Worm (Caenorhabditis elegans) whole organism, L4/young adult: Measurements from ENCODE around the gene clec-78.

Experiments
- W03F9.2 ChIP-seq: fragments of 150-350 bp; optimal IDR thresholded peaks from 2 replicates; lab custom pipeline; 2014; ENCODE audit warnings: missing biosample characterization, missing genetic modification characterization
- dao-5 ChIP-seq: sonication (generic microtip); optimal IDR thresholded peaks from 2 replicates; lab custom pipeline; 2016; ENCODE audit warnings: missing genotype, missing genetic modification characterization, moderate library complexity, missing compliant biosample characterization
- him-1 ChIP-seq: sonication (generic microtip); optimal IDR thresholded peaks from 2 replicates; lab custom pipeline; 2016; ENCODE audit warnings: missing genotype, missing genetic modification reagents, missing genetic modification characterization, missing compliant biosample characterization

clec-78 gene

ce11 chrIV:4042274-4042673, 53.4 kb downstream of the clec-78 start, which contains the start of gene cdc-73:
Gene cdc-73, plus strand, starts transcription at chrIV:4042575.
- TF ChIP-seq dao-5 (tag; lab: Kevin White, UChicago): no peak
- peak; percentile 44 for TF ChIP-seq W03F9.2 (tag; lab: Kevin White, UChicago)
- TF ChIP-seq him-1 (tag; lab: Kevin White, UChicago): no peak

DNA sequence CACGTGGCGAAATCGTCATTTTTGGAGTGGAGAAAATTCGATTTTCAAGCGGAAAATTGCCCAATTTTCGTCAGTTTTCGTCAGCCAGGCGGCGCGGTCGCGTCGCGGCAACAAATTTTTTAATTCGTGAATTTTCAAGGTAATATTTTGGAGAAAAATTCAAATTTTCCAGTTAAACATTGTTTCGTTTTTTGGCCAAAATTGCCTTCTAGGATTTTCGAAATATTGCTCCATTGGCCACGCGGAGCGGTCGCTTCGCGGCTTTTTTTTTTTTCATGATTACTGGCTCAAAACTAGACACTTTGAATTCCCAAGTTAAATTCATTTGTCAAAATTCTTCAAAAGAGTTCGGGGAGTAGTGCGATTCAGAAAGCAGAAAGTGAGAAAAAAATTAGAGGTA, 58.7 kb downstream of the clec-78 start:
- no peak for TF ChIP-seq dao-5 (tag; lab: Kevin White, UChicago)

DNA sequence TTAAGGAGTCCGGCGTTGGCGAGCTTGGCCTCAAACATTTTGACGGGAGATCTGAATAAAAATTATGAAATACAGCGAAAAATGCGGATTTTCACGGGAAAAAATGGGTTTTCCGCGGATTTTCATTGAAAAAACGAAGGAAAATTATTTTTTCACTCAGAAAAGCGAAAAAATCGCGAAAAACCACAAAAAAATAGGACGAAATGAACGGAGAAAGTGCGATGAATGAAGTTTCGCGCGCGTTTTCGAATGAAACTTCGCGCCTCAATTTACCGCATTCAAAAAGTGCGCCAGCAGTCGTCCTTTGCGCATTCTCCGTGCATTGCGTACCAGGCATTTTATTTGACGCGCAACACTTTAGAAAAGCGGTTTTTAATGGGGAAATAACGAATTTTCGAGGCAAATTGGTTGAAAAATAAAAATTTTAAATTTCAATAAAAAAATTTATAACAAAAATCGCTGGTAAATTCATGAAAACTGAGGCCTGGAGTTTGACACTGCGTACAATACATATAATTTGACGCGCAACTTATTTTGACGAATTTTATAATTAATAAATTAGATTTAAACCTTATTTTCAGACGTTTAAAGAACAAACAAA, 60.6 kb downstream of the clec-78 start, which contains the start of gene pcn-1:
pcn-1 (minus strand) TSS at position 51 of the 601 bp plus-strand sequence.
- peak; percentile 91 for TF ChIP-seq him-1 (tag; lab: Kevin White, UChicago)
- peak; percentile 95 for TF ChIP-seq W03F9.2 (tag; lab: Kevin White, UChicago)
- peak; percentile 3 for TF ChIP-seq dao-5 (tag; lab: Kevin White, UChicago)

ce11 chrIV:4051539-4051938, 62.6 kb downstream of the clec-78 start, which contains the start of gene wrt-5:
Gene wrt-5, minus strand, starts transcription at chrIV:4051639.
- TF ChIP-seq dao-5 (tag; lab: Kevin White, UChicago) (no peak), W03F9.2 (tag; lab: Kevin White, UChicago) (no peak)

DNA sequence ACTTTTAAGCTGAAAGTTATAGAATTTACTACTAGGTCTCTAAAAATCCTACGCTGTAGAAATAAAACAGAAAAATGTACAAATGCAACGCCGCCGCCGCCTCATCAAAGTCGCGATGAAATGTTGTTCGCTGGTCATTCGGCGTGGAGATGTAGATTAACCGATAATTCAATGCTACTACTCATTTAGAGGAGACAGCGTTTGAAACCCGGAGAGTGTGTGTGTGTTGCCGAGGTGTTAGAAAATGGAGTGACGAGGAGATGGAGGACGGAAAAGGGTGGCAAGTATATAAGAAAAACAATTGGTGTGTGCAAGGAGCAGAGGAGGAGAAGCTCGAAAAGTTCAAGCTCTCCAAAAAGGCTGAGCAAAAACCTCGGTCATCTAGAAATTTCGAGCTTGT, 63.4 kb downstream of the clec-78 start:
- TF ChIP-seq W03F9.2 (tag; lab: Kevin White, UChicago): no peak
- no peak for TF ChIP-seq him-1 (tag; lab: Kevin White, UChicago)
- no peak for TF ChIP-seq dao-5 (tag; lab: Kevin White, UChicago)

DNA sequence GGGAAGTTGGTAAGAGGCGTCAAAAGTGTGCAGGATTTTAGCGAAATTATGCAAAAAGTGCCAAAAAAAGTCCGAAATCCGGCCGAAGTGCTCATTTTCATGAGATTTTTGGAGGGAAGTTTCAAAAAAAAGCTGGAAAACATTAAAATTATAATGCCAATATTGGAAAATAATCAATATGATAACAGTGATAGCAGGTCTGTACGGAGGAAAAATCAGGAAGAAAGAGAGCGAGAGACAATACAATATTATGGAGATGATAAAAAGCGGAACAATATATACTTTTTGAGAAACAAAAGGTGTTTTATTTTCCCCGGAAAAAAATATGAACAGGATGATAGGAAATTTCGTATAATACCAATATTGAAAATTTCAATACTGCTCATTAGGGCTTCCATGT, 64.5 kb downstream of the clec-78 start:
- TF ChIP-seq him-1 (tag; lab: Kevin White, UChicago) (no peak), W03F9.2 (tag; lab: Kevin White, UChicago) (no peak), dao-5 (tag; lab: Kevin White, UChicago) (no peak)

DNA sequence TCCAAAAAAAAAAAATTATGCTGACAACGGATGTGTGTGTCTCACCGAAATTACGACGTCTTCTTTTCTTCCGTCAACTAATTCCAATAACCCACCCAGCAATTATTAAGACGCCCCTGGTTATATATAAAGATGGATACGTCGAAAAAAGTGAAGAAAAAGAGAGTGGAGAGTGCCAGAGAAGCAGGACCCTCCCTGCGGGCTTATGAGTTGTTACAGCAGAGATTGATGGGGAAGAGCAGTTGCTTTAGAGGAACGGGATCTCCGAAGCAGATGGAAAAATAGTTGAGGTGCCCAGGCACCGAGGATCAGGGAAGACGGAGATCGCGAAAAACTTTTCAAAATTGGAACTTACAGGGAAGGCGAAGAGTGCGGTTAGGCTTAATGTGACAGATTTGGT, 66.4 kb downstream of the clec-78 start:
- TF ChIP-seq W03F9.2 (tag; lab: Kevin White, UChicago) (no peak), dao-5 (tag; lab: Kevin White, UChicago) (no peak), him-1 (tag; lab: Kevin White, UChicago) (no peak)

ce11 chrIV:4063573-4063972, 74.7 kb downstream of the clec-78 start, which contains the start of gene ilys-6:
Gene ilys-6, minus strand, starts transcription at chrIV:4063673.
- no peak for TF ChIP-seq W03F9.2 (tag; lab: Kevin White, UChicago)
- no peak for TF ChIP-seq dao-5 (tag; lab: Kevin White, UChicago)
- TF ChIP-seq him-1 (tag; lab: Kevin White, UChicago): no peak
